Fruit fly (Drosophila melanogaster) whole organism, adult: ENCODE measurements around the gene ATP7.
A peak's percentile ranks its signal among the peaks of the same experiment; 100 is the strongest.

Experiments used
- CG11617 ChIP-seq: fragments of 200-800 bp; sonication (Bioruptor generic); optimal IDR thresholded peaks from 2 replicates; lab custom pipeline; 2017; ENCODE audit warnings: mild to moderate bottlenecking, missing biosample characterization, missing genetic modification reagents, missing genetic modification characterization
- CG12768 ChIP-seq: fragments of 200-800 bp; sonication (Bioruptor generic); optimal IDR thresholded peaks from 2 replicates; lab custom pipeline; 2017; ENCODE audit warnings: missing biosample characterization, missing genetic modification characterization, mild to moderate bottlenecking, moderate library complexity, missing genetic modification reagents
- CG14711 ChIP-seq: fragments of 200-800 bp; sonication (Bioruptor generic); optimal IDR thresholded peaks from 2 replicates; lab custom pipeline; 2018; ENCODE audit warnings: missing biosample characterization, mild to moderate bottlenecking, missing genetic modification characterization, moderate library complexity
- CG1620 ChIP-seq: fragments of 200-800 bp; sonication (Bioruptor generic); optimal IDR thresholded peaks from 2 replicates; lab custom pipeline; 2016; ENCODE audit warnings: missing biosample characterization, missing genetic modification characterization
- CG33017 ChIP-seq: fragments of 200-800 bp; sonication (Bioruptor generic); optimal IDR thresholded peaks from 2 replicates; lab custom pipeline; 2018; ENCODE audit warnings: missing biosample characterization, mild to moderate bottlenecking, missing genetic modification characterization, moderate library complexity
- CG5204 ChIP-seq: fragments of 200-800 bp; sonication (Bioruptor generic); optimal IDR thresholded peaks from 2 replicates; lab custom pipeline; 2016; ENCODE audit warnings: missing biosample characterization, missing genetic modification characterization
- CG7045 ChIP-seq: fragments of 200-800 bp; sonication (Bioruptor generic); optimal IDR thresholded peaks from 2 replicates; lab custom pipeline; 2017; ENCODE audit warnings: missing biosample characterization, mild to moderate bottlenecking, missing genetic modification characterization
- CG7101 ChIP-seq: fragments of 200-800 bp; sonication (Bioruptor generic); optimal IDR thresholded peaks from 2 replicates; lab custom pipeline; 2018; ENCODE audit warnings: missing biosample characterization, mild to moderate bottlenecking, missing genetic modification characterization, moderate library complexity
- Clk ChIP-seq: fragments of 200-800 bp; sonication (Bioruptor generic); optimal IDR thresholded peaks from 2 replicates; lab custom pipeline; 2017; ENCODE audit warnings: missing biosample characterization, missing genetic modification characterization
- Crg-1 ChIP-seq: fragments of 200-800 bp; sonication (Bioruptor generic); optimal IDR thresholded peaks from 2 replicates; lab custom pipeline; 2016; ENCODE audit warnings: missing biosample characterization, missing genetic modification characterization
- Hr96 ChIP-seq: fragments of 200-800 bp; sonication (Bioruptor generic); optimal IDR thresholded peaks from 2 replicates; lab custom pipeline; 2016; ENCODE audit warnings: missing biosample characterization, missing genetic modification characterization
- Mnt ChIP-seq: fragments of 200-800 bp; sonication (Bioruptor generic); optimal IDR thresholded peaks from 2 replicates; lab custom pipeline; 2016; ENCODE audit warnings: missing biosample characterization, mild to moderate bottlenecking, missing genetic modification characterization
- bab1 ChIP-seq: fragments of 200-800 bp; sonication (Bioruptor generic); optimal IDR thresholded peaks from 3 replicates; lab custom pipeline; 2019; ENCODE audit warnings: missing biosample characterization, mild to moderate bottlenecking, missing genetic modification characterization, moderate library complexity
- cic ChIP-seq: fragments of 200-800 bp; sonication (Bioruptor generic); optimal IDR thresholded peaks from 2 replicates; lab custom pipeline; 2017; ENCODE audit warnings: missing biosample characterization, mild to moderate bottlenecking, missing genetic modification characterization, moderate library complexity
- cnc ChIP-seq, 2 experiments: fragments of >200 bp; optimal IDR thresholded peaks; 2 replicates each; lab custom pipeline; 2017
- kay ChIP-seq: fragments of 200-800 bp; sonication (Bioruptor generic); peaks from one replicate; lab custom pipeline; 2016; ENCODE audit warnings: missing biosample characterization, missing genetic modification characterization, borderline replicate concordance
- ovo ChIP-seq: fragments of 200-800 bp; sonication (Bioruptor generic); optimal IDR thresholded peaks from 2 replicates; lab custom pipeline; 2016; ENCODE audit warnings: missing biosample characterization, missing genetic modification characterization
- pad ChIP-seq: fragments of 200-800 bp; sonication (Bioruptor generic); optimal IDR thresholded peaks from 3 replicates; lab custom pipeline; 2017; ENCODE audit warnings: missing biosample characterization, missing genetic modification characterization, mild to moderate bottlenecking, moderate library complexity, missing genetic modification reagents
- tj ChIP-seq: fragments of 200-800 bp; sonication (Bioruptor generic); optimal IDR thresholded peaks from 3 replicates; lab custom pipeline; 2017; ENCODE audit warnings: missing biosample characterization, mild to moderate bottlenecking, missing genetic modification characterization, moderate library complexity
- toe ChIP-seq: fragments of 200-800 bp; sonication (Bioruptor generic); optimal IDR thresholded peaks from 2 replicates; lab custom pipeline; 2016; ENCODE audit warnings: missing biosample characterization, missing genetic modification characterization

Gene ATP7

dm6 chrX:11857522-11858438 is 3.0 kb downstream of the ATP7 start:
- peak; percentile 48 for TF ChIP-seq CG7101
- TF ChIP-seq CG5204 (GFP tag; lab: Kevin White, UChicago), result no peak
- TF ChIP-seq CG33017, result no peak
- peak; percentile 11 for TF ChIP-seq Mnt (GFP tag; lab: Kevin White, UChicago)
- no peak for TF ChIP-seq CG7045
- TF ChIP-seq kay, result no peak
- TF ChIP-seq CG14711 (tag; lab: Kevin White, UChicago), result peak; percentile 70
- TF ChIP-seq Crg-1 (GFP tag; lab: Kevin White, UChicago), result peak; percentile 3
- TF ChIP-seq cic (GFP tag; lab: Kevin White, UChicago), result no peak
- peak; percentile 36 for TF ChIP-seq CG11617
- TF ChIP-seq tj (GFP tag; lab: Kevin White, UChicago), result peak; percentile 19
- no peak for TF ChIP-seq pad
- peak; percentile 29 for TF ChIP-seq CG1620
- no peak for TF ChIP-seq ovo (GFP tag; lab: Kevin White, UChicago)
- no peak for TF ChIP-seq cnc (optimal IDR thresholded peaks at IDR 0.05; lab: Kevin White, UChicago)
- no peak for TF ChIP-seq Clk (GFP tag; lab: Kevin White, UChicago)
- no peak for TF ChIP-seq toe
- TF ChIP-seq Hr96 (GFP tag; lab: Kevin White, UChicago), result no peak
- TF ChIP-seq CG12768 (GFP tag; lab: Kevin White, UChicago), result no peak
- peak; percentile 97 for TF ChIP-seq bab1

dm6 chrX:11858439-11858813 is 3.6 kb downstream of the ATP7 start:
- TF ChIP-seq Hr96 (GFP tag; lab: Kevin White, UChicago) (no peak), ovo (GFP tag; lab: Kevin White, UChicago) (no peak), cic (GFP tag; lab: Kevin White, UChicago) (no peak), tj (GFP tag; lab: Kevin White, UChicago) (no peak), CG11617 (no peak), Clk (GFP tag; lab: Kevin White, UChicago) (no peak), pad (no peak)

dm6 chrX:11868866-11869265 is 14.0 kb downstream of the ATP7 start, which contains the start of the genes Nrd1 and CG1847:
Gene Nrd1 (minus strand): TSS chrX:11868893.
Gene CG1847 (plus strand): TSS chrX:11869170.
- TF ChIP-seq bab1, result no peak
- TF ChIP-seq CG11617, result no peak
- TF ChIP-seq pad, result no peak
- TF ChIP-seq cnc (optimal IDR thresholded peaks at IDR 0.05; lab: Kevin White, UChicago), result no peak
- TF ChIP-seq toe, result no peak
- no peak for TF ChIP-seq Mnt (GFP tag; lab: Kevin White, UChicago)
- TF ChIP-seq ovo (GFP tag; lab: Kevin White, UChicago), result no peak
- TF ChIP-seq Crg-1 (GFP tag; lab: Kevin White, UChicago), result no peak
- TF ChIP-seq CG14711 (tag; lab: Kevin White, UChicago), result no peak
- TF ChIP-seq CG7101, result no peak
- no peak for TF ChIP-seq CG33017

dm6 chrX:11872517-11872916 is 17.7 kb downstream of the ATP7 start, which contains the start of gene BORCS5:
Gene BORCS5 (minus strand): TSS chrX:11872779.
- peak; percentile 18 for TF ChIP-seq CG1620
- TF ChIP-seq cnc (optimal IDR thresholded peaks at IDR 0.05; lab: Kevin White, UChicago), result no peak
- no peak for TF ChIP-seq Hr96 (GFP tag; lab: Kevin White, UChicago)
- no peak for TF ChIP-seq CG33017
- no peak for TF ChIP-seq tj (GFP tag; lab: Kevin White, UChicago)

DNA sequence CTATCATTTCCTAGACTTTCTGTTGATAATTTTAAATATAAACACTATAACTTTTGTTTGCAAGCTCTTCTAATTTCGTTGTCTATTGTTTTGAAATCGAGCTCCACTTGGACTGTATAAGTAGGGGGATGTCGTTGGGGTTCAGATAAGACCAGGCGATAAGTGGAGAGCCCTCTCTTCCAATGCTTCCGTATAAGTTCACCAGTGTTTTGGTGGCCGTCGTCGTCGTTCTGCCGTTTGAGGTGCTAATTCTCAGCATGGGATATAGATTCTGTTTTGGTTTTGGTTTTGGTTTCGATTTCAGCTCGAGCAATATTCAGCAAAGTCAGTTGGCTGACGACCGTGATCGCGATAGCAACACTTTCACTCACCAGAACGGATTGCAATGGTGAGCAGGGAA is 18.3 kb downstream of the ATP7 start, which contains the start of gene CG15739:
TSS of gene CG15739 (plus strand) at position 204 of the 400 bp plus-strand sequence.
- TF ChIP-seq Crg-1 (GFP tag; lab: Kevin White, UChicago) (no peak), CG11617 (no peak), bab1 (no peak), CG5204 (GFP tag; lab: Kevin White, UChicago) (no peak), Mnt (GFP tag; lab: Kevin White, UChicago) (peak; percentile 17), CG14711 (tag; lab: Kevin White, UChicago) (no peak), cic (GFP tag; lab: Kevin White, UChicago) (peak; percentile 9), Hr96 (GFP tag; lab: Kevin White, UChicago) (no peak), CG1620 (no peak), pad (peak; percentile 95)

- TF ChIP-seq CG11617 (peak; percentile 3), cic (GFP tag; lab: Kevin White, UChicago) (no peak), CG7101 (peak; percentile 35), toe (no peak), CG33017 (no peak), Hr96 (GFP tag; lab: Kevin White, UChicago) (no peak), CG12768 (GFP tag; lab: Kevin White, UChicago) (no peak), tj (GFP tag; lab: Kevin White, UChicago) (no peak)
Observed at dm6 chrX:11875146-11875830, 20.5 kb downstream of the ATP7 start.
